Worm (Caenorhabditis elegans) whole organism, L1 larva: ENCODE data around the gene aqp-6.

Source experiments
- hpl-2 ChIP-seq: fragments of 150-350 bp; optimal IDR thresholded peaks from 2 replicates; lab custom pipeline; 2014; ENCODE audit warnings: missing biosample characterization, missing genetic modification reagents, missing genetic modification characterization
- mdl-1 ChIP-seq, 2 experiments: fragments of 150-350 bp; optimal IDR thresholded peaks; 2 replicates each; lab custom pipeline; 2014 to 2017; ENCODE audit warnings: missing biosample characterization in 2 of 2, missing genetic modification characterization in 2 of 2, inconsistent platforms in 1 of 2
- nhr-77 ChIP-seq: fragments of 150-350 bp; optimal IDR thresholded peaks from 2 replicates; lab custom pipeline; 2014; ENCODE audit warnings: missing biosample characterization, missing genetic modification characterization
- sox-4 ChIP-seq: sonication (generic microtip); optimal IDR thresholded peaks from 2 replicates; lab custom pipeline; 2016; ENCODE audit warnings: missing genetic modification characterization, missing compliant biosample characterization

DNA sequence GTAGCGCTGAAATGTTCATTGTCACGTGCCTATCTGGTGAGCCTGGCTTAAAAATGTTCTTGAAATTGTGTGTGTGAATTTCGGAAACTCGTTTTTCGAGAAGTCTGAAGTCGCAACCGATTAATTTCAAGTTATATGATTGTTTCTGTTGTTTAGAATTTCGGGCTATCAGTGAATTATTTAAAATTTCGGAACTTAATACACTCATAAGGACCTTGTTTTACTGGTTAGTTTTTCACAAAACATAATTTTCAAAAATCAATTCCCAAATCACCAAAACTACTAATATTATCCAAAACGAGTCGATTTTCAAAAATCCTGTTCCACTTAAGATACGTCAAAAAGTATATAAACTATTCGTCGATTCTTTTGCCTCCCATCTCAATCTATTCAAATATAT is 17.7 kb upstream of the aqp-6 start:
- TF ChIP-seq sox-4 (tag; lab: Kevin White, UChicago) (no peak), mdl-1 (tag; optimal IDR thresholded peaks at IDR 0.05; lab: Kevin White, UChicago) (no peak), hpl-2 (no peak), nhr-77 (tag; lab: Kevin White, UChicago) (no peak)
